Worm (Caenorhabditis elegans) whole organism, L4 larva: ENCODE results near the gene Y45G5AM.3.
A peak's percentile ranks its signal among the peaks of the same experiment; 100 is the strongest.

ENCODE experiments used
- D1046.2 ChIP-seq: fragments of 200-800 bp; sonication (Bioruptor generic); IDR thresholded peaks from 2 replicates; pipeline ENCODE4 v1.3.6; 2022; ENCODE audit warnings: missing genetic modification characterization, missing compliant biosample characterization
- F37D6.2 ChIP-seq: sonication (generic microtip); optimal IDR thresholded peaks from 2 replicates; lab custom pipeline; 2016; ENCODE audit warnings: mild to moderate bottlenecking, missing genetic modification characterization, missing compliant biosample characterization
- F44E2.7 ChIP-seq: fragments of 200-800 bp; sonication (Bioruptor generic); IDR thresholded peaks from 2 replicates; pipeline ENCODE4 v2.1.2; 2022; ENCODE audit warnings: missing genetic modification characterization, missing compliant biosample characterization
- T26A8.4 ChIP-seq: fragments of 200-800 bp; sonication (Bioruptor generic); IDR thresholded peaks from 2 replicates; pipeline ENCODE4 v1.3.6; 2022; ENCODE audit warnings: missing genetic modification characterization, missing compliant biosample characterization
- Y105C5A.15 ChIP-seq: fragments of 200-800 bp; sonication (Bioruptor generic); IDR thresholded peaks from 2 replicates; pipeline ENCODE4 v1.3.6; 2022; ENCODE audit warnings: missing genetic modification characterization, missing compliant biosample characterization
- aha-1 ChIP-seq: fragments of 150-350 bp; peaks from one replicate; lab custom pipeline; 2014; ENCODE audit warnings: missing biosample characterization, missing genetic modification characterization
- aly-2 ChIP-seq: sonication (generic microtip); optimal IDR thresholded peaks from 2 replicates; lab custom pipeline; 2018; ENCODE audit warnings: missing biosample characterization, missing genetic modification characterization
- attf-4 ChIP-seq: sonication (generic microtip); optimal IDR thresholded peaks from 3 replicates; lab custom pipeline; 2017; ENCODE audit warnings: missing biosample characterization, missing genetic modification characterization
- ceh-28 ChIP-seq: fragments of 150-350 bp; optimal IDR thresholded peaks from 2 replicates; lab custom pipeline; 2014; ENCODE audit warnings: missing biosample characterization, missing genetic modification reagents, missing genetic modification characterization
- ceh-32 ChIP-seq: sonication (generic microtip); optimal IDR thresholded peaks from 2 replicates; lab custom pipeline; 2016; ENCODE audit warnings: mild to moderate bottlenecking, missing genetic modification characterization, missing compliant biosample characterization; ENCODE audit not compliant: poor library complexity
- ceh-62 ChIP-seq: sonication (generic microtip); optimal IDR thresholded peaks from 2 replicates; lab custom pipeline; 2017; ENCODE audit warnings: missing biosample characterization, missing genetic modification characterization
- ctbp-1 ChIP-seq: fragments of 200-800 bp; sonication (Bioruptor generic); IDR thresholded peaks from 2 replicates; pipeline ENCODE4 v1.3.6; 2022; ENCODE audit warnings: missing genetic modification reagents, missing genetic modification characterization, missing compliant biosample characterization
- daf-16 ChIP-seq, 3 experiments: sonication (generic microtip); optimal IDR thresholded peaks; 2 replicates each; lab custom pipeline; 2016 to 2017; ENCODE audit warnings: missing genetic modification characterization in 3 of 3, missing genetic modification reagents in 3 of 3, mild to moderate bottlenecking in 2 of 3, missing compliant biosample characterization in 2 of 3, missing biosample characterization in 1 of 3, moderate library complexity in 1 of 3
- dmd-6 ChIP-seq: fragments of 200-800 bp; sonication (Bioruptor generic); IDR thresholded peaks from 2 replicates; pipeline ENCODE4 v1.3.6; 2022; ENCODE audit warnings: missing genetic modification reagents, missing genetic modification characterization, missing compliant biosample characterization
- dmd-8 ChIP-seq: fragments of 200-800 bp; sonication (Bioruptor generic); IDR thresholded peaks from 2 replicates; pipeline ENCODE4 v1.3.6; 2022; ENCODE audit warnings: missing genetic modification characterization, missing compliant biosample characterization
- dpl-1 ChIP-seq: fragments of 150-350 bp; optimal IDR thresholded peaks from 2 replicates; lab custom pipeline; 2014; ENCODE audit warnings: missing biosample characterization, missing genetic modification reagents, missing genetic modification characterization
- duxl-1 ChIP-seq: sonication (generic microtip); optimal IDR thresholded peaks from 2 replicates; lab custom pipeline; 2016; ENCODE audit warnings: mild to moderate bottlenecking, missing genetic modification characterization, moderate library complexity, missing compliant biosample characterization; ENCODE audit not compliant: poor library complexity
- dve-1 ChIP-seq: sonication (generic microtip); optimal IDR thresholded peaks from 2 replicates; lab custom pipeline; 2017; ENCODE audit warnings: antibody characterized with exemption, mild to moderate bottlenecking, missing genetic modification characterization, missing compliant biosample characterization; ENCODE audit not compliant: insufficient read depth
- fkh-10 ChIP-seq: fragments of 150-350 bp; optimal IDR thresholded peaks from 2 replicates; lab custom pipeline; 2014; ENCODE audit warnings: missing biosample characterization, missing genetic modification reagents, missing genetic modification characterization
- gei-8 ChIP-seq: fragments of 200-800 bp; sonication (Bioruptor generic); optimal IDR thresholded peaks from 2 replicates; lab custom pipeline; 2018; ENCODE audit warnings: mild to moderate bottlenecking, missing genetic modification characterization, missing compliant biosample characterization
- hmg-1.1 ChIP-seq: fragments of 200-800 bp; sonication (Bioruptor generic); IDR thresholded peaks from 2 replicates; pipeline ENCODE4 v1.3.6; 2022; ENCODE audit warnings: missing genetic modification reagents, missing genetic modification characterization, missing compliant biosample characterization
- lin-1 ChIP-seq: fragments of 200-800 bp; sonication (Bioruptor generic); IDR thresholded peaks from 2 replicates; pipeline ENCODE4 v1.3.6; 2022; ENCODE audit warnings: missing genetic modification reagents, missing genetic modification characterization, missing compliant biosample characterization
- lin-13 ChIP-seq: fragments of 150-350 bp; optimal IDR thresholded peaks from 2 replicates; lab custom pipeline; 2014; ENCODE audit warnings: missing biosample characterization, missing genetic modification reagents, missing genetic modification characterization
- mdl-1 ChIP-seq, 2 experiments: fragments of 150-350 bp in 1 of 2; sonication (generic microtip) in 1 of 2; optimal IDR thresholded peaks; 2 replicates each; lab custom pipeline; 2014 to 2017; ENCODE audit warnings: missing biosample characterization in 2 of 2, missing genetic modification characterization in 2 of 2
- mep-1 ChIP-seq: fragments of 150-350 bp; sonication (generic microtip); optimal IDR thresholded peaks from 3 replicates; lab custom pipeline; 2014; ENCODE audit warnings: missing biosample characterization, missing genetic modification characterization
- mes-2 ChIP-seq: sonication (generic microtip); optimal IDR thresholded peaks from 2 replicates; lab custom pipeline; 2016; ENCODE audit warnings: missing genotype, mild to moderate bottlenecking, missing genetic modification characterization, missing compliant biosample characterization; ENCODE audit not compliant: poor library complexity, severe bottlenecking
- mxl-3 ChIP-seq: fragments of 200-800 bp; sonication (Bioruptor generic); optimal IDR thresholded peaks from 2 replicates; lab custom pipeline; 2018; ENCODE audit warnings: mild to moderate bottlenecking, missing genetic modification characterization, missing compliant biosample characterization
- nhr-102 ChIP-seq: sonication (generic microtip); optimal IDR thresholded peaks from 2 replicates; lab custom pipeline; 2016; ENCODE audit warnings: mild to moderate bottlenecking, missing genetic modification characterization, moderate library complexity, missing compliant biosample characterization
- nhr-11 ChIP-seq: fragments of 150-350 bp; optimal IDR thresholded peaks from 2 replicates; lab custom pipeline; 2014; ENCODE audit warnings: missing biosample characterization, missing genetic modification characterization
- nhr-237 ChIP-seq: sonication (generic microtip); optimal IDR thresholded peaks from 2 replicates; lab custom pipeline; 2017; ENCODE audit warnings: missing biosample characterization, missing genetic modification characterization
- nhr-25 ChIP-seq: sonication (generic microtip); optimal IDR thresholded peaks from 2 replicates; lab custom pipeline; 2017; ENCODE audit warnings: missing genetic modification characterization, mild to moderate bottlenecking, missing compliant biosample characterization, antibody characterized with exemption, moderate library complexity, borderline replicate concordance; ENCODE audit not compliant: insufficient read depth
- nhr-28 ChIP-seq: fragments of 150-350 bp; optimal IDR thresholded peaks from 2 replicates; lab custom pipeline; 2014; ENCODE audit warnings: missing biosample characterization, missing genetic modification characterization
- nhr-42 ChIP-seq: fragments of 200-800 bp; sonication (Bioruptor generic); IDR thresholded peaks from 2 replicates; pipeline ENCODE4 v1.3.6; 2022; ENCODE audit warnings: missing genetic modification characterization, missing compliant biosample characterization
- nhr-76 ChIP-seq: fragments of 150-350 bp; optimal IDR thresholded peaks from 2 replicates; lab custom pipeline; 2014; ENCODE audit warnings: missing biosample characterization, missing genetic modification characterization
- pha-4 ChIP-seq, 2 experiments: fragments of 150-350 bp in 1 of 2; fragments of 200-800 bp in 1 of 2; sonication (Bioruptor generic) in 1 of 2; IDR thresholded peaks in 1 of 2; optimal IDR thresholded peaks in 1 of 2; 2 replicates each; pipeline versions ENCODE4 v1.3.6 to Lab custom; 2014 to 2022; ENCODE audit warnings: missing genetic modification characterization in 2 of 2, missing genetic modification reagents in 2 of 2, missing biosample characterization in 1 of 2, missing compliant biosample characterization in 1 of 2
- pqm-1 ChIP-seq: sonication (generic microtip); optimal IDR thresholded peaks from 2 replicates; lab custom pipeline; 2017; ENCODE audit warnings: missing biosample characterization, missing genetic modification characterization
- set-16 ChIP-seq: fragments of 200-800 bp; sonication (Bioruptor generic); IDR thresholded peaks from 2 replicates; pipeline ENCODE4 v1.3.6; 2022; ENCODE audit warnings: missing genetic modification reagents, missing genetic modification characterization, missing compliant biosample characterization
- skn-1 ChIP-seq: fragments of 150-350 bp; optimal IDR thresholded peaks from 2 replicates; lab custom pipeline; 2014; ENCODE audit warnings: missing biosample characterization, missing genetic modification characterization
- snpc-4 ChIP-seq: fragments of 150-350 bp; optimal IDR thresholded peaks from 2 replicates; lab custom pipeline; 2014; ENCODE audit warnings: missing biosample characterization, missing genetic modification characterization
- spr-3 ChIP-seq: fragments of 200-800 bp; sonication (Bioruptor generic); optimal IDR thresholded peaks from 2 replicates; lab custom pipeline; 2018; ENCODE audit warnings: mild to moderate bottlenecking, missing genetic modification characterization, missing compliant biosample characterization
- tra-1 ChIP-seq: fragments of 200-800 bp; sonication (Bioruptor generic); IDR thresholded peaks from 2 replicates; pipeline ENCODE4 v1.3.6; 2022; ENCODE audit warnings: missing genetic modification reagents, missing genetic modification characterization, missing compliant biosample characterization
- vab-7 ChIP-seq: fragments of 200-800 bp; sonication (Bioruptor generic); IDR thresholded peaks from 2 replicates; pipeline ENCODE4 v1.3.6; 2022; ENCODE audit warnings: missing genetic modification reagents, missing genetic modification characterization, missing compliant biosample characterization

Gene Y45G5AM.3

DNA sequence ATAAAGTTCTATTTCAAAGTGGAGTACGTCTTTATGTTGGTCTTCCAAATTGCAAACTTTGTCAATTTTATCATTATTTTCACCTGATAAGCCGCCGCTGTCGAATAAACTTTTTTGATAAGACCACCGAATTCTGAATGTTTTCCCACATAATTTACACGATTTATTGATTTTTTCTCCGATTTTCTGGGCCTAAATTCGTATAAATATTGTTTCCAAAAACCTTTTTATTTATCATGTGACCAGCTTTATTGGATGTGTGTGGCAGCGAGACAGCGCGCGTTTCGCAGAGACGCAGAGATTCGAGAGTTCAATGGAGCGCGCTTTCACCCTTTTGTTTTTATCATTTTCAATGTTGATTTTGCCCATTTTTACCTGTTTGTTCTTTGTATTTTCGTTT is 21.3 kb upstream of the Y45G5AM.3 start (continued):
- TF ChIP-seq duxl-1 (tag; lab: Kevin White, UChicago) (peak; percentile 65), nhr-42 (GFP tag; lab: Robert Waterston, UW) (peak; percentile 57; the same call in 1 of the 2 replicates), skn-1 (tag; lab: Kevin White, UChicago) (no peak), attf-4 (tag; lab: Kevin White, UChicago) (no peak), dmd-6 (GFP tag; lab: Robert Waterston, UW) (peak; percentile 58), dpl-1 (GFP tag; lab: Kevin White, UChicago) (peak; percentile 68), F37D6.2 (tag; lab: Kevin White, UChicago) (peak; percentile 17), hmg-1.1 (GFP tag; lab: Robert Waterston, UW) (peak; percentile 69), nhr-25 (tag; lab: Kevin White, UChicago) (no peak), ceh-32 (no peak), pqm-1 (tag; lab: Kevin White, UChicago) (peak; percentile 81), vab-7 (GFP tag; lab: Robert Waterston, UW) (no peak), nhr-102 (tag; lab: Kevin White, UChicago) (peak; percentile 23), fkh-10 (GFP tag; lab: Kevin White, UChicago) (peak; percentile 18), mxl-3 (GFP tag; lab: Kevin White, UChicago) (peak; percentile 44), pha-4 (GFP tag; IDR thresholded peaks at IDR 0.05; lab: Robert Waterston, UW) (peak; percentile 27; the same call in 1 of the 2 replicates), pha-4 (tag; optimal IDR thresholded peaks at IDR 0.05; lab: Kevin White, UChicago) (peak; percentile 29), dve-1 (tag; lab: Kevin White, UChicago) (peak; percentile 90), mes-2 (tag; lab: Kevin White, UChicago) (peak; percentile 52), F44E2.7 (no peak), nhr-11 (peak; percentile 64), T26A8.4 (GFP tag; lab: Robert Waterston, UW) (peak; percentile 30; the same call in 1 of the 2 replicates), nhr-28 (tag; lab: Kevin White, UChicago) (peak; percentile 46), spr-3 (GFP tag; lab: Kevin White, UChicago) (no peak), tra-1 (0 out of 2 replicates have a peak, but pooled peaks have one; percentile 44), mdl-1 (tag; optimal IDR thresholded peaks at IDR 0.05; lab: Kevin White, UChicago) (peak in 1 of 2 experiments; percentile 51), daf-16 (GFP tag; optimal IDR thresholded peaks at IDR 0.05; lab: Kevin White, UChicago) (peak in 1 of 2 experiments; percentile 31), daf-16 (tag; optimal IDR thresholded peaks at IDR 0.05; lab: Kevin White, UChicago) (peak; percentile 66), ctbp-1 (GFP tag; lab: Robert Waterston, UW) (0 out of 2 replicates have a peak, but pooled peaks have one; percentile 20), ceh-62 (tag; lab: Kevin White, UChicago) (no peak), ceh-28 (tag; lab: Kevin White, UChicago) (peak; percentile 18), lin-1 (GFP tag; lab: Robert Waterston, UW) (no peak)

DNA sequence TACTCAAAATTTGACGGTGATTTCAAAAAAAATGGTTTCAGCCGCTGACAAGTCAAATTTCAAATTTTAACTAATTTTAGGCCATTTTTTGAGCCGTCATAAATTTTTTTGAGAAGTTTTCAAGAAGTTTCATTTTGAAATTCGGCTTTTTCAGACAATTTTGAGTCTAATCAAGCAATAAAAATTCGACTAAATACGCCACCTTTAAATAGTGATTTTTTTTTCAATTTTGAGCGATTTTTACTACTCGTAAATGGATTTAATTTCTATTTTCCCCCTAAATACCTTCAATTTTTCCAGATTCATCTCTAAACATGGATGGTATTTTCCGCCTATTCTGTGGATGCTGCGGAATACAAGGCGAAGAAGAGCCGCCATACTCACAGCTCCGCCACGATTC is 20.1 kb upstream of the Y45G5AM.3 start, which contains the start of gene Y45G5AL.1:
Gene Y45G5AL.1, plus strand, starts transcription at position 301 of the 400 bp plus-strand sequence.
- TF ChIP-seq mep-1 (tag; lab: Kevin White, UChicago) (no peak), attf-4 (tag; lab: Kevin White, UChicago) (no peak), aly-2 (tag; lab: Kevin White, UChicago) (no peak), snpc-4 (tag; lab: Kevin White, UChicago) (no peak), dpl-1 (GFP tag; lab: Kevin White, UChicago) (no peak), lin-13 (no peak), dmd-8 (GFP tag; lab: Robert Waterston, UW) (no peak)

DNA sequence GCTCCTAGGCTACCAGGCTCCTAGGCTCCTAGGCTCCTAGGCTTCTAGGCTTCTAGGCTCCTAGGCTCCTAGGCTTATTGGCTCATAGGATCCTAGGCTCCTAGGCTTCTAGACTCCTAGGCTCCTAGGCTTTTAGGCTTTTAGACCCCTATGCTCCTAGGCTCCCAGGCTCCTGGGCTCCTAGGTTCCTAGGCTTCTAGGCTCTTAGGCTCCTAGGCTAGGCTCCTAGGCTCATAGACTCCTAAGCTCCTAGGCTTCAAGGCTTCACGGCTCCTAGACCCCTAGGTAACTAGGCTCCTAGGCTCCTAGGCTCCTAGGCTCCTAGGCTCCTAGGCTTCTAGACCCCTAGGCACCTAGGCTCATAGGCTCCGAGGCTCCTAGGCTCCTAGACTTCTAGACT is 13.0 kb upstream of the Y45G5AM.3 start:
- TF ChIP-seq set-16 (GFP tag; lab: Robert Waterston, UW) (peak; percentile 57), D1046.2 (GFP tag; lab: Robert Waterston, UW) (no peak), gei-8 (GFP tag; lab: Kevin White, UChicago) (no peak), Y105C5A.15 (GFP tag; lab: Robert Waterston, UW) (no peak), nhr-237 (no peak), nhr-76 (no peak), snpc-4 (tag; lab: Kevin White, UChicago) (no peak), aha-1 (no peak)
